Fruit fly (Drosophila melanogaster) whole organism, pupa: ENCODE results near the gene RhoGAP18B.

Experiments
- CG10348 ChIP-seq: fragments of 200-800 bp; sonication (Bioruptor generic); IDR thresholded peaks from 2 replicates; pipeline ENCODE4 v1.3.6; 2022; ENCODE audit warnings: missing biosample characterization, missing genetic modification characterization
- CG12605 ChIP-seq: fragments of 200-800 bp; sonication (Bioruptor generic); IDR thresholded peaks from 2 replicates; pipeline ENCODE4 v1.3.6; 2022; ENCODE audit warnings: missing biosample characterization, missing genetic modification characterization
- CG13204 ChIP-seq: fragments of 200-800 bp; sonication (Bioruptor generic); optimal IDR thresholded peaks from 2 replicates; lab custom pipeline; 2018; ENCODE audit warnings: missing biosample characterization, mild to moderate bottlenecking, missing genetic modification characterization, moderate library complexity
- CG14655 ChIP-seq: fragments of 200-800 bp; sonication (Bioruptor generic); optimal IDR thresholded peaks from 3 replicates; lab custom pipeline; 2017; ENCODE audit warnings: mild to moderate bottlenecking, missing biosample characterization, missing genetic modification reagents, missing genetic modification characterization
- CG15710 ChIP-seq: fragments of 200-800 bp; sonication (Bioruptor generic); optimal IDR thresholded peaks from 2 replicates; lab custom pipeline; 2018; ENCODE audit warnings: missing biosample characterization, mild to moderate bottlenecking, missing genetic modification characterization, moderate library complexity
- CG17806 ChIP-seq: fragments of 200-800 bp; sonication (Bioruptor generic); optimal IDR thresholded peaks from 2 replicates; lab custom pipeline; 2018; ENCODE audit warnings: missing biosample characterization, mild to moderate bottlenecking, missing genetic modification characterization, moderate library complexity
- CG32121 ChIP-seq: fragments of 200-800 bp; sonication (Bioruptor generic); IDR thresholded peaks from 2 replicates; pipeline ENCODE4 v1.3.6; 2022; ENCODE audit warnings: missing biosample characterization, missing genetic modification characterization
- CG34367 ChIP-seq: fragments of 200-800 bp; sonication (Bioruptor generic); optimal IDR thresholded peaks from 2 replicates; lab custom pipeline; 2018; ENCODE audit warnings: missing biosample characterization, mild to moderate bottlenecking, missing genetic modification characterization
- CG4496 ChIP-seq: fragments of 200-800 bp; sonication (Bioruptor generic); IDR thresholded peaks from 3 replicates; pipeline ENCODE4 v1.3.6; 2022; ENCODE audit warnings: missing biosample characterization, missing genetic modification characterization
- CG8159 ChIP-seq: fragments of 200-800 bp; sonication (Bioruptor generic); optimal IDR thresholded peaks from 3 replicates; lab custom pipeline; 2018; ENCODE audit warnings: missing biosample characterization, mild to moderate bottlenecking, missing genetic modification characterization, moderate library complexity
- CG8301 ChIP-seq: fragments of 200-800 bp; sonication (Bioruptor generic); optimal IDR thresholded peaks from 2 replicates; lab custom pipeline; 2018; ENCODE audit warnings: missing biosample characterization, mild to moderate bottlenecking, missing genetic modification characterization
- CG9948 ChIP-seq: fragments of 200-800 bp; sonication (Bioruptor generic); optimal IDR thresholded peaks from 2 replicates; lab custom pipeline; 2018; ENCODE audit warnings: missing biosample characterization, mild to moderate bottlenecking, missing genetic modification characterization, moderate library complexity
- D1 ChIP-seq: fragments of 200-800 bp; sonication (Bioruptor generic); optimal IDR thresholded peaks from 2 replicates; lab custom pipeline; 2018; ENCODE audit warnings: missing biosample characterization, mild to moderate bottlenecking, missing genetic modification characterization, moderate library complexity
- EcR ChIP-seq: fragments of 200-800 bp; sonication (Bioruptor generic); optimal IDR thresholded peaks from 3 replicates; lab custom pipeline; 2019; ENCODE audit warnings: missing biosample characterization, missing genetic modification characterization, mild to moderate bottlenecking, moderate library complexity, missing genetic modification reagents
- Ets98B ChIP-seq: fragments of 200-800 bp; sonication (Bioruptor generic); IDR thresholded peaks from 2 replicates; pipeline ENCODE4 v1.3.6; 2022; ENCODE audit warnings: missing biosample characterization, missing genetic modification characterization
- Pif1A ChIP-seq: fragments of 200-800 bp; sonication (Bioruptor generic); optimal IDR thresholded peaks from 3 replicates; lab custom pipeline; 2016; ENCODE audit warnings: missing biosample characterization, missing genetic modification characterization
- Pif1B ChIP-seq: fragments of 200-800 bp; sonication (Bioruptor generic); optimal IDR thresholded peaks from 3 replicates; lab custom pipeline; 2016; ENCODE audit warnings: missing biosample characterization, missing genetic modification characterization
- Snoo ChIP-seq: fragments of 200-800 bp; sonication (Bioruptor generic); optimal IDR thresholded peaks from 3 replicates; lab custom pipeline; 2017; ENCODE audit warnings: missing biosample characterization, mild to moderate bottlenecking, missing genetic modification characterization, inconsistent platforms
- fd96Ca ChIP-seq: fragments of 200-800 bp; sonication (Bioruptor generic); IDR thresholded peaks from 3 replicates; pipeline ENCODE4 v1.3.6; 2022; ENCODE audit warnings: missing biosample characterization, missing genetic modification characterization
- gl ChIP-seq: fragments of 200-800 bp; sonication (Bioruptor generic); optimal IDR thresholded peaks from 2 replicates; lab custom pipeline; 2018; ENCODE audit warnings: missing biosample characterization, mild to moderate bottlenecking, missing genetic modification characterization
- rn ChIP-seq: fragments of 200-800 bp; sonication (Bioruptor generic); IDR thresholded peaks from 2 replicates; pipeline ENCODE4 v1.3.6; 2022; ENCODE audit warnings: missing biosample characterization, missing genetic modification characterization

RhoGAP18B gene

dm6 chrX:19158519-19159289 is 8.2 kb downstream of the RhoGAP18B start:
- TF ChIP-seq CG4496, result no peak
- TF ChIP-seq CG9948 (tag; lab: Kevin White, UChicago), result peak; percentile 19
- TF ChIP-seq CG8159, result peak; percentile 60
- TF ChIP-seq Pif1B (GFP tag; lab: Kevin White, UChicago), result no peak
- TF ChIP-seq CG8301 (tag; lab: Kevin White, UChicago), result no peak
- no peak for TF ChIP-seq rn (GFP tag; lab: Robert Waterston, UW)
- peak; percentile 20 for TF ChIP-seq CG15710 (tag; lab: Kevin White, UChicago)
- TF ChIP-seq Ets98B (GFP tag; lab: Robert Waterston, UW), result no peak
- no peak for TF ChIP-seq CG10348 (GFP tag; lab: Robert Waterston, UW)
- no peak for TF ChIP-seq CG34367 (tag; lab: Kevin White, UChicago)
- no peak for TF ChIP-seq D1 (tag; lab: Kevin White, UChicago)
- TF ChIP-seq CG14655 (GFP tag; lab: Kevin White, UChicago), result peak; percentile 50
- TF ChIP-seq CG32121, result no peak
- no peak for TF ChIP-seq CG13204

dm6 chrX:19157471-19157870 is 9.4 kb downstream of the RhoGAP18B start:
- TF ChIP-seq CG15710 (tag; lab: Kevin White, UChicago), result no peak
- no peak for TF ChIP-seq Snoo (tag; lab: Kevin White, UChicago)
- no peak for TF ChIP-seq CG32121
- no peak for TF ChIP-seq D1 (tag; lab: Kevin White, UChicago)
- no peak for TF ChIP-seq CG10348 (GFP tag; lab: Robert Waterston, UW)
- no peak for TF ChIP-seq rn (GFP tag; lab: Robert Waterston, UW)
- no peak for TF ChIP-seq CG13204
- TF ChIP-seq gl (tag; lab: Kevin White, UChicago), result no peak
- TF ChIP-seq CG17806 (tag; lab: Kevin White, UChicago), result no peak
- no peak for TF ChIP-seq CG8159
- no peak for TF ChIP-seq Ets98B (GFP tag; lab: Robert Waterston, UW)
- no peak for TF ChIP-seq CG34367 (tag; lab: Kevin White, UChicago)
- no peak for TF ChIP-seq CG8301 (tag; lab: Kevin White, UChicago)
- no peak for TF ChIP-seq fd96Ca
- no peak for TF ChIP-seq CG14655 (GFP tag; lab: Kevin White, UChicago)
- TF ChIP-seq CG9948 (tag; lab: Kevin White, UChicago), result no peak
- TF ChIP-seq, all 21 proteins: peak for 0

dm6 chrX:19155922-19156437 is 10.9 kb downstream of the RhoGAP18B start:
- TF ChIP-seq CG4496, result peak; percentile 87
- peak; percentile 89 for TF ChIP-seq CG9948 (tag; lab: Kevin White, UChicago)
- TF ChIP-seq CG13204, result peak; percentile 75
- peak; percentile 60 for TF ChIP-seq rn (GFP tag; lab: Robert Waterston, UW)
- TF ChIP-seq CG12605 (GFP tag; lab: Robert Waterston, UW), result peak; percentile 79
- TF ChIP-seq Pif1B (GFP tag; lab: Kevin White, UChicago), result peak; percentile 77
- no peak for TF ChIP-seq CG10348 (GFP tag; lab: Robert Waterston, UW)
- TF ChIP-seq CG17806 (tag; lab: Kevin White, UChicago), result peak; percentile 90
- TF ChIP-seq CG8159, result peak; percentile 92
- peak; percentile 69 for TF ChIP-seq D1 (tag; lab: Kevin White, UChicago)
- TF ChIP-seq Ets98B (GFP tag; lab: Robert Waterston, UW), result peak; percentile 71
- peak; percentile 79 for TF ChIP-seq CG32121
- peak; percentile 82 for TF ChIP-seq Snoo (tag; lab: Kevin White, UChicago)
- peak; percentile 79 for TF ChIP-seq Pif1A (GFP tag; lab: Kevin White, UChicago)
- peak; percentile 75 for TF ChIP-seq gl (tag; lab: Kevin White, UChicago)
- peak; percentile 66; the same call in 1 of the 3 replicates for TF ChIP-seq fd96Ca
- TF ChIP-seq CG8301 (tag; lab: Kevin White, UChicago), result peak; percentile 79
- peak; percentile 92 for TF ChIP-seq CG15710 (tag; lab: Kevin White, UChicago)
- peak; percentile 88 for TF ChIP-seq CG34367 (tag; lab: Kevin White, UChicago)
- peak; percentile 71 for TF ChIP-seq EcR
- TF ChIP-seq CG14655 (GFP tag; lab: Kevin White, UChicago), result peak; percentile 85

DNA sequence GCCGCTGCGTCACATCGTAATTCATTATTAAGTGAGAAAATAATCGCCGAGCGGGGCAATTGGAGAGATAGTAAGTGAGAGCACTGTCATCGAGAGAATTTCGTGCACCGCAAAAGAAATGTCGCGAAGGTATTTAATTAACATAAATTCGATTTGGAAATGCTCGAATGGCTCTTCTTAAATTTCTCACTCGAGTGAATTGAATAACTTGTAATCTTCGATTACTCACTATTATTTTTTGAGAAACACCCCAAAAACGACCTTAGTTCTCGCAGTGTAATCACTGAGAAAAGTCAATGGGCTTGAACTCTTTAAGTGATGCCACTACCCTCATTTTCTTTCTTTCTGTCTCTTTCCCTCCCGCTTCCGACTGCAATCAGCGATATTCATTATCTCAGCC is 11.9 kb downstream of the RhoGAP18B start:
- TF ChIP-seq Pif1B (GFP tag; lab: Kevin White, UChicago) (peak; percentile 96), Pif1A (GFP tag; lab: Kevin White, UChicago) (peak; percentile 96), CG34367 (tag; lab: Kevin White, UChicago) (peak; percentile 91), EcR (peak; percentile 94), CG15710 (tag; lab: Kevin White, UChicago) (peak; percentile 92), gl (tag; lab: Kevin White, UChicago) (peak; percentile 84), fd96Ca (peak; percentile 95), D1 (tag; lab: Kevin White, UChicago) (peak; percentile 23), CG8301 (tag; lab: Kevin White, UChicago) (peak; percentile 93), Snoo (tag; lab: Kevin White, UChicago) (peak; percentile 93), CG32121 (peak; percentile 90), Ets98B (GFP tag; lab: Robert Waterston, UW) (peak; percentile 94), CG13204 (peak; percentile 67), CG9948 (tag; lab: Kevin White, UChicago) (peak; percentile 85), CG12605 (GFP tag; lab: Robert Waterston, UW) (peak; percentile 90), rn (GFP tag; lab: Robert Waterston, UW) (peak; percentile 88), CG17806 (tag; lab: Kevin White, UChicago) (peak; percentile 91), CG4496 (peak; percentile 94), CG14655 (GFP tag; lab: Kevin White, UChicago) (peak; percentile 95), CG10348 (GFP tag; lab: Robert Waterston, UW) (peak; percentile 24; the same call in 1 of the 2 replicates), CG8159 (peak; percentile 91)
